Fruit fly (Drosophila melanogaster) S2 (cell line): ENCODE measurements around the gene Pkcdelta.

Source experiments
- CG8478 ChIP-seq: fragments of >200 bp; optimal IDR thresholded peaks from 2 replicates; lab custom pipeline; 2018
- CTCF ChIP-seq, 2 experiments: fragments of >200 bp; optimal IDR thresholded peaks; 2 replicates each; lab custom pipeline; 2018

DNA sequence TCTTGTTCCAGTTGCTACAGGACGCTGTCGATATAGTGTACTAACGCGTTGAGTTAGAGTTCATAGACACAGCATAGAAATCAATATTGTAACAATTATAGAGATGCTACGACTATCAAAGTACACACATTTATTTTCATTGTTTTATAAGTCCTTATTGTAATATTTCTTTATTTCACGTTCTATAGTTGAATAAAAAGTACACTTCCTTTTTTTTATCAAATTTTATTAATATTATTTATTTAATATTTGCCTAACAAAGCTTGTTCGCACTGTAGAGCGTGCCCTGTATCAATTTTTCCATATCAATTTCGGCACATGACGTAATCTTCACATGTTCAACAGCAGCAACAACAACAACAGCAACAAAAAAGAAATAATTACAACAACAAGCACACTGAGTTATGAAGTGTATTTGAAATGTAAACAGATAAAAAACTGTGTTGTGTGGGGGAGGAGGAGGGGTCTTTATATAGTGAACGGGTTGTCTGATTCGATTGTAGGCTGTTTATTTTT, 42.0 kb downstream of the Pkcdelta start:
- TF ChIP-seq CTCF (optimal IDR thresholded peaks at IDR 0.05; lab: Kevin White, UChicago) = no peak
- no peak for TF ChIP-seq CG8478
